Fruit fly (Drosophila melanogaster): ENCODE data around the gene Rox8.
A peak's percentile ranks its signal among the peaks of the same experiment; 100 is the strongest.

Gene Rox8

dm6 chr3R:24051459-24052165 lies 3.5 kb upstream of the Rox8 start (continued):
- peak; percentile 53 for TF ChIP-seq slbo (GFP tag; IDR thresholded peaks at IDR 0.05)
- TF ChIP-seq CG13624 (GFP tag; optimal IDR thresholded peaks at IDR 0.05), result no peak
- peak; percentile 17 for TF ChIP-seq CG1603 (tag; optimal IDR thresholded peaks at IDR 0.05)
- TF ChIP-seq MESR4 (GFP tag; optimal IDR thresholded peaks at IDR 0.05), result peak; percentile 85
- peak; percentile 36 for TF ChIP-seq caup (GFP tag; optimal IDR thresholded peaks at IDR 0.05; ENCODE audit: severe bottlenecking)
- no peak for TF ChIP-seq Dref (GFP tag; IDR thresholded peaks at IDR 0.05)
- TF ChIP-seq CrebB (tag; optimal IDR thresholded peaks at IDR 0.05), result no peak
- no peak for TF ChIP-seq Trl (optimal IDR thresholded peaks at IDR 0.05)
- no peak for TF ChIP-seq Trl (GFP tag; optimal IDR thresholded peaks at IDR 0.05)
- no peak for TF ChIP-seq Lpt (GFP tag; optimal IDR thresholded peaks at IDR 0.05)
- 0 out of 2 replicates have a peak, but pooled peaks have one; percentile 25 for TF ChIP-seq CG16779 (GFP tag; IDR thresholded peaks at IDR 0.05)
- peak; percentile 3 for TF ChIP-seq CG13296 (GFP tag; optimal IDR thresholded peaks at IDR 0.05)
- TF ChIP-seq CG11456 (GFP tag; IDR thresholded peaks at IDR 0.05), result peak; percentile 56; the same call in 1 of the 3 replicates
- TF ChIP-seq Dad (GFP tag; optimal IDR thresholded peaks at IDR 0.05), result no peak
- peak; percentile 40; the same call in 1 of the 3 replicates for TF ChIP-seq CG34422 (GFP tag; IDR thresholded peaks at IDR 0.05)
- peak; percentile 31; the same call in 1 of the 2 replicates for TF ChIP-seq CG13287 (GFP tag; IDR thresholded peaks at IDR 0.05; ENCODE audit: partially characterized antibody)

- peak; percentile 29 for TF ChIP-seq her (GFP tag; optimal IDR thresholded peaks at IDR 0.05)
- TF ChIP-seq Side (GFP tag; optimal IDR thresholded peaks at IDR 0.05), result peak; percentile 39
- peak; percentile 11 for TF ChIP-seq CG15479 (GFP tag; optimal IDR thresholded peaks at IDR 0.05)
- no peak for TF ChIP-seq yki (optimal IDR thresholded peaks at IDR 0.05)
- peak; percentile 53 for TF ChIP-seq Atf6 (GFP tag; IDR thresholded peaks at IDR 0.05)
- peak; percentile 4 for TF ChIP-seq unpg (GFP tag; optimal IDR thresholded peaks at IDR 0.05)
- TF ChIP-seq grn (GFP tag; optimal IDR thresholded peaks at IDR 0.05), result peak; percentile 14
- no peak for TF ChIP-seq dysf (GFP tag; IDR thresholded peaks at IDR 0.05)
- peak; percentile 83 for TF ChIP-seq CG10543 (GFP tag; optimal IDR thresholded peaks at IDR 0.05)
- peak; percentile 47; the same call in 2 of the 3 replicates for TF ChIP-seq CG17361 (GFP tag; IDR thresholded peaks at IDR 0.05)
- TF ChIP-seq CG2889 (GFP tag; IDR thresholded peaks at IDR 0.05), result no peak
- TF ChIP-seq MESR4 (GFP tag; optimal IDR thresholded peaks at IDR 0.05), result peak; percentile 91
- peak; percentile 32 for TF ChIP-seq Myb (GFP tag; optimal IDR thresholded peaks at IDR 0.05)
- TF ChIP-seq Hr78 (GFP tag; optimal IDR thresholded peaks at IDR 0.05), result no peak
- TF ChIP-seq CG14710 (tag; optimal IDR thresholded peaks at IDR 0.05), result peak; percentile 48
- TF ChIP-seq crp (GFP tag; optimal IDR thresholded peaks at IDR 0.05), result peak; percentile 46 to 94
- peak; percentile 67 for TF ChIP-seq CG1603 (tag; optimal IDR thresholded peaks at IDR 0.05)
- TF ChIP-seq CG6272 (GFP tag; IDR thresholded peaks at IDR 0.05), result 0 out of 2 replicates have a peak, but pooled peaks have one; percentile 5
- TF ChIP-seq CG9215 (GFP tag; IDR thresholded peaks at IDR 0.05), result peak; percentile 50; the same call in 1 of the 2 replicates
- no peak for TF ChIP-seq br (optimal IDR thresholded peaks at IDR 0.05)
- no peak for TF ChIP-seq GATAe (GFP tag; conservative IDR thresholded peaks at IDR 0.05)
- peak; percentile 6 for TF ChIP-seq corto (GFP tag; optimal IDR thresholded peaks at IDR 0.05)
- TF ChIP-seq prd (optimal IDR thresholded peaks at IDR 0.05), result no peak
- peak; percentile 42; the same call in 1 of the 3 replicates for TF ChIP-seq prd (GFP tag; IDR thresholded peaks at IDR 0.05)
- peak; percentile 23 for TF ChIP-seq CG8388 (GFP tag; optimal IDR thresholded peaks at IDR 0.05)
- TF ChIP-seq Dll (GFP tag; IDR thresholded peaks at IDR 0.05; ENCODE audit: partially characterized antibody), result peak; percentile 45; the same call in 1 of the 4 replicates
- TF ChIP-seq CG8765 (GFP tag; IDR thresholded peaks at IDR 0.05), result no peak
- no peak for TF ChIP-seq CG7963 (GFP tag; IDR thresholded peaks at IDR 0.05; ENCODE audit: partially characterized antibody)
- TF ChIP-seq Nf-YA (GFP tag; IDR thresholded peaks at IDR 0.05), result no peak
- peak; percentile 12 for TF ChIP-seq tap (tag; optimal IDR thresholded peaks at IDR 0.05)
- peak; percentile 20 for TF ChIP-seq pho (GFP tag; optimal IDR thresholded peaks at IDR 0.05)
- no peak for TF ChIP-seq CG16779 (GFP tag; IDR thresholded peaks at IDR 0.05)
- peak; percentile 31 for TF ChIP-seq CG10147 (GFP tag; optimal IDR thresholded peaks at IDR 0.05)
- TF ChIP-seq CG4360 (GFP tag; IDR thresholded peaks at IDR 0.05), result peak; percentile 82
These were observed 2.8 kb upstream of the Rox8 start, which contains the start of the genes Atg6 and Pisd for dm6 chr3R:24050690-24051440. Gene Atg6 (minus strand): TSS chr3R:24050782. Gene Pisd (plus strand): TSS chr3R:24050783.

Data from whole organism, embryonic.